Worm (Caenorhabditis elegans) whole organism, L3 larva: ENCODE data around the gene mlk-1.

ENCODE experiments used
- pha-4 ChIP-seq: fragments of 150-350 bp; optimal IDR thresholded peaks from 2 replicates; lab custom pipeline; 2014; ENCODE audit warnings: missing biosample characterization, missing genetic modification reagents, missing genetic modification characterization
- unc-39 ChIP-seq: sonication (generic microtip); optimal IDR thresholded peaks from 4 replicates; lab custom pipeline; 2017; ENCODE audit warnings: missing biosample characterization, missing genetic modification characterization

DNA sequence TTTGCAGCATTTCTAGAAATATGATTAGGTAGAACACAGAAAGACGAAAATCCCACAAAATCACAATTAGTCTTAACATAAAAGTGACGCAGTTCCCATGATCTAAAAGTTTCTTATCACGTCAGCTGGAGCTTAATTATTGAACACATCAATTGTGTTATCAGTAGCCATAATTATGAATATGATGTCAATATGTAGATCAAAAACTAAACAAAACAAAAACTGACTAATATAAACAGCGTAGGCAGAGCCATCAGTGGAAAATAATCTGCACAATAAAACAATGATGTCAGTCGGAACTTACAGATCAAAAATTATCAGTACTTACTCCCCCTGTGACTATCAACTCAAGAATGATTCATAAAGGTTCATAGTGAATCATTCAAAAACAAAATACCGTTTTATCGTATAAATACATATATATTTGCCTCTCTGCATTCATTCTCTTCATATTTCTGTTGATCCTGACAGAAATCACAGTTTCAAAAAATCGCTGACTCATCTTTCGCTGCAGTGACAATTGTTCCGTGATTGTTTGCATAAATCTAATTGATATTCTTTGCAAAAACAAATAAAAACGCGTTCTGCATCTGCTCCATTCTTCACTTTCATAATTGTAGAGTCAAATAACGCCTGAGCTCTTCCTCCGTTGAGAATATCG, 52.3 kb downstream of the mlk-1 start, which contains the start of gene srr-6:
- no peak for TF ChIP-seq pha-4 (tag; lab: Kevin White, UChicago)
- no peak for TF ChIP-seq unc-39 (tag; lab: Kevin White, UChicago)
